Fruit fly (Drosophila melanogaster) whole organism, embryonic: ENCODE data around the gene CG33702.

Experiments used
- Atf6 ChIP-seq: fragments of 200-800 bp; sonication (Bioruptor generic); IDR thresholded peaks from 2 replicates; pipeline ENCODE4 v1.3.6; 2022; ENCODE audit warnings: missing biosample characterization, missing genetic modification characterization
- CG11247 ChIP-seq: fragments of 200-800 bp; sonication (Bioruptor generic); IDR thresholded peaks from 2 replicates; pipeline ENCODE4 v1.3.6; 2022; ENCODE audit warnings: missing biosample characterization, missing genetic modification characterization
- CG11398 ChIP-seq: fragments of 200-800 bp; sonication (Bioruptor generic); optimal IDR thresholded peaks from 2 replicates; lab custom pipeline; 2016; ENCODE audit warnings: missing biosample characterization, missing genetic modification characterization
- CG12391 ChIP-seq: fragments of 200-800 bp; sonication (Bioruptor generic); optimal IDR thresholded peaks from 3 replicates; lab custom pipeline; 2018; ENCODE audit warnings: missing biosample characterization, mild to moderate bottlenecking, missing genetic modification characterization, moderate library complexity
- CG15479 ChIP-seq: fragments of 200-800 bp; sonication (Bioruptor generic); optimal IDR thresholded peaks from 3 replicates; lab custom pipeline; 2019; ENCODE audit warnings: missing biosample characterization, mild to moderate bottlenecking, missing genetic modification characterization, moderate library complexity
- CG1602 ChIP-seq: fragments of 200-800 bp; sonication (Bioruptor generic); optimal IDR thresholded peaks from 3 replicates; lab custom pipeline; 2016; ENCODE audit warnings: missing biosample characterization, missing genetic modification characterization
- CG16779 ChIP-seq: fragments of 200-800 bp; sonication (Bioruptor generic); IDR thresholded peaks from 2 replicates; pipeline ENCODE4 v1.3.6; 2022; ENCODE audit warnings: missing biosample characterization, missing genetic modification characterization
- CG1792 ChIP-seq: fragments of 200-800 bp; sonication (Bioruptor generic); optimal IDR thresholded peaks from 2 replicates; lab custom pipeline; 2016; ENCODE audit warnings: missing biosample characterization, missing genetic modification characterization
- CG1832 ChIP-seq: fragments of 200-800 bp; sonication (Bioruptor generic); optimal IDR thresholded peaks from 2 replicates; lab custom pipeline; 2017; ENCODE audit warnings: missing biosample characterization, mild to moderate bottlenecking, missing genetic modification characterization, inconsistent platforms
- CG31224 ChIP-seq: fragments of 200-800 bp; sonication (Bioruptor generic); IDR thresholded peaks from 2 replicates; pipeline ENCODE4 v1.3.6; 2022; ENCODE audit warnings: missing biosample characterization, missing genetic modification characterization
- CG32532 ChIP-seq: fragments of 200-800 bp; sonication (Bioruptor generic); IDR thresholded peaks from 2 replicates; pipeline ENCODE4 v1.3.6; 2022; ENCODE audit warnings: missing biosample characterization, missing genetic modification characterization
- CG4424 ChIP-seq: fragments of 200-800 bp; sonication (Bioruptor generic); optimal IDR thresholded peaks from 3 replicates; lab custom pipeline; 2016; ENCODE audit warnings: missing biosample characterization, missing genetic modification characterization
- CG5245 ChIP-seq: fragments of 200-800 bp; sonication (Bioruptor generic); optimal IDR thresholded peaks from 3 replicates; lab custom pipeline; 2016; ENCODE audit warnings: missing biosample characterization, missing genetic modification characterization
- CG9437 ChIP-seq: fragments of 200-800 bp; sonication (Bioruptor generic); optimal IDR thresholded peaks from 2 replicates; lab custom pipeline; 2018; ENCODE audit warnings: missing biosample characterization, mild to moderate bottlenecking, missing genetic modification characterization
- CrebB ChIP-seq: fragments of 200-800 bp; sonication (Bioruptor generic); optimal IDR thresholded peaks from 3 replicates; lab custom pipeline; 2018; ENCODE audit warnings: missing biosample characterization, mild to moderate bottlenecking, missing genetic modification characterization
- Doc2 ChIP-seq: fragments of 200-800 bp; sonication (Bioruptor generic); IDR thresholded peaks from 2 replicates; pipeline ENCODE4 v1.3.6; 2022; ENCODE audit warnings: missing biosample characterization, missing genetic modification characterization
- Fer1 ChIP-seq: fragments of 200-800 bp; sonication (Bioruptor generic); optimal IDR thresholded peaks from 2 replicates; lab custom pipeline; 2017; ENCODE audit warnings: missing biosample characterization, mild to moderate bottlenecking, missing genetic modification characterization
- GATAe ChIP-seq: fragments of 200-800 bp; sonication (Bioruptor generic); conservative IDR thresholded peaks from 2 replicates; pipeline ENCODE4 v1.3.6; 2022; ENCODE audit warnings: missing biosample characterization, missing genetic modification characterization
- Hey ChIP-seq: fragments of 200-800 bp; sonication (Bioruptor generic); optimal IDR thresholded peaks from 3 replicates; lab custom pipeline; 2018; ENCODE audit warnings: missing biosample characterization, mild to moderate bottlenecking, missing genetic modification characterization
- HmgD ChIP-seq: fragments of 200-800 bp; sonication (Bioruptor generic); optimal IDR thresholded peaks from 3 replicates; lab custom pipeline; 2016; ENCODE audit warnings: missing biosample characterization, missing genetic modification characterization
- Opbp ChIP-seq: fragments of 200-800 bp; sonication (Bioruptor generic); IDR thresholded peaks from 3 replicates; pipeline ENCODE4 v1.3.6; 2022; ENCODE audit warnings: missing biosample characterization, missing genetic modification characterization; ENCODE audit not compliant: partially characterized antibody
- Rx ChIP-seq: fragments of 200-800 bp; sonication (Bioruptor generic); IDR thresholded peaks from 2 replicates; pipeline ENCODE4 v1.3.6; 2022; ENCODE audit warnings: missing biosample characterization, missing genetic modification characterization
- Scr ChIP-seq: fragments of 200-800 bp; sonication (Bioruptor generic); IDR thresholded peaks from 2 replicates; pipeline ENCODE4 v1.3.6; 2022; ENCODE audit warnings: missing biosample characterization, missing genetic modification characterization; ENCODE audit not compliant: partially characterized antibody
- Sin3A ChIP-seq: fragments of >200 bp; optimal IDR thresholded peaks from 2 replicates; lab custom pipeline; 2018
- Sox102F ChIP-seq: fragments of 200-800 bp; sonication (Bioruptor generic); optimal IDR thresholded peaks from 2 replicates; lab custom pipeline; 2018; ENCODE audit warnings: missing biosample characterization, mild to moderate bottlenecking, missing genetic modification characterization, moderate library complexity
- Sry-δ ChIP-seq: fragments of 200-800 bp; sonication (Bioruptor generic); optimal IDR thresholded peaks from 2 replicates; lab custom pipeline; 2016; ENCODE audit warnings: missing biosample characterization, missing genetic modification characterization
- Stat92E ChIP-seq, 3 experiments: fragments of >200 bp in 2 of 3; fragments of 200-800 bp in 1 of 3; sonication (Bioruptor generic) in 1 of 3; optimal IDR thresholded peaks; 2 replicates each; lab custom pipeline; 2017 to 2019; ENCODE audit warnings: missing biosample characterization in 3 of 3, missing genetic modification characterization in 3 of 3, mild to moderate bottlenecking in 1 of 3, moderate library complexity in 1 of 3
- al ChIP-seq: fragments of 200-800 bp; sonication (Bioruptor generic); IDR thresholded peaks from 2 replicates; pipeline ENCODE4 v1.3.6; 2022; ENCODE audit warnings: missing biosample characterization, missing genetic modification characterization
- aop ChIP-seq: fragments of 200-800 bp; sonication (Bioruptor generic); IDR thresholded peaks from 2 replicates; pipeline ENCODE4 v1.3.6; 2022; ENCODE audit warnings: missing biosample characterization, missing genetic modification characterization
- ap ChIP-seq: fragments of 200-800 bp; sonication (Bioruptor generic); IDR thresholded peaks from 2 replicates; pipeline ENCODE4 v1.3.6; 2022; ENCODE audit warnings: missing biosample characterization, missing genetic modification characterization
- bsh ChIP-seq, 2 experiments: fragments of 200-800 bp; sonication (Bioruptor generic); optimal IDR thresholded peaks; 2 replicates each; lab custom pipeline; 2017 to 2018; ENCODE audit warnings: mild to moderate bottlenecking in 2 of 2, missing biosample characterization in 2 of 2, missing genetic modification characterization in 2 of 2, moderate library complexity in 1 of 2
- btn ChIP-seq: fragments of 200-800 bp; sonication (Bioruptor generic); optimal IDR thresholded peaks from 2 replicates; lab custom pipeline; 2016; ENCODE audit warnings: missing biosample characterization, missing genetic modification characterization
- cato ChIP-seq: fragments of 200-800 bp; sonication (Bioruptor generic); optimal IDR thresholded peaks from 2 replicates; lab custom pipeline; 2016; ENCODE audit warnings: missing biosample characterization, missing genetic modification characterization, borderline replicate concordance
- croc ChIP-seq: fragments of 200-800 bp; sonication (Bioruptor generic); conservative IDR thresholded peaks from 3 replicates; pipeline ENCODE4 v1.3.6; 2022; ENCODE audit warnings: missing biosample characterization, missing genetic modification characterization
- dan ChIP-seq: fragments of 200-800 bp; sonication (Bioruptor generic); IDR thresholded peaks from 2 replicates; pipeline ENCODE4 v1.3.6; 2022; ENCODE audit warnings: missing biosample characterization, missing genetic modification characterization
- dati ChIP-seq: fragments of 200-800 bp; sonication (Bioruptor generic); IDR thresholded peaks from 2 replicates; pipeline ENCODE4 v1.3.6; 2022; ENCODE audit warnings: missing biosample characterization, missing genetic modification characterization
- en ChIP-seq: fragments of 200-800 bp; sonication (Bioruptor generic); optimal IDR thresholded peaks from 2 replicates; lab custom pipeline; 2016; ENCODE audit warnings: missing biosample characterization, missing genetic modification characterization
- fd64A ChIP-seq: fragments of 200-800 bp; sonication (Bioruptor generic); optimal IDR thresholded peaks from 3 replicates; lab custom pipeline; 2018; ENCODE audit warnings: missing biosample characterization, mild to moderate bottlenecking, missing genetic modification characterization
- h ChIP-seq: fragments of >200 bp; optimal IDR thresholded peaks from 2 replicates; lab custom pipeline; 2017
- insv ChIP-seq, 2 experiments: fragments of 200-800 bp; sonication (Bioruptor generic); optimal IDR thresholded peaks; 3 replicates each; lab custom pipeline; 2016 to 2018; ENCODE audit warnings: missing biosample characterization in 2 of 2, missing genetic modification characterization in 2 of 2
- kni ChIP-seq: fragments of 200-800 bp; sonication (Bioruptor generic); optimal IDR thresholded peaks from 3 replicates; lab custom pipeline; 2017; ENCODE audit warnings: mild to moderate bottlenecking, missing biosample characterization, missing genetic modification reagents, missing genetic modification characterization
- lola ChIP-seq, 3 experiments: fragments of >200 bp in 2 of 3; fragments of 200-800 bp in 1 of 3; sonication (Bioruptor generic) in 1 of 3; optimal IDR thresholded peaks; 2 replicates each; lab custom pipeline; 2017 to 2019; ENCODE audit warnings: missing biosample characterization in 3 of 3, missing genetic modification characterization in 3 of 3, mild to moderate bottlenecking in 1 of 3, moderate library complexity in 1 of 3
- mld ChIP-seq: fragments of 200-800 bp; sonication (Bioruptor generic); IDR thresholded peaks from 3 replicates; pipeline ENCODE4 v1.3.6; 2022; ENCODE audit warnings: missing biosample characterization, missing genetic modification characterization; ENCODE audit not compliant: partially characterized antibody
- onecut ChIP-seq: fragments of 200-800 bp; sonication (Bioruptor generic); IDR thresholded peaks from 2 replicates; pipeline ENCODE4 v1.3.6; 2022; ENCODE audit warnings: missing biosample characterization, missing genetic modification characterization
- otp ChIP-seq: fragments of 200-800 bp; sonication (Bioruptor generic); IDR thresholded peaks from 3 replicates; pipeline ENCODE4, ENCODE4 v1.3.6; 2022; ENCODE audit warnings: missing biosample characterization, missing genetic modification characterization
- psq ChIP-seq: fragments of 200-800 bp; sonication (Bioruptor generic); optimal IDR thresholded peaks from 2 replicates; lab custom pipeline; 2017; ENCODE audit warnings: missing biosample characterization, missing genetic modification characterization
- ssp ChIP-seq: fragments of 200-800 bp; sonication (Bioruptor generic); IDR thresholded peaks from 2 replicates; pipeline ENCODE4 v1.3.6; 2022; ENCODE audit warnings: missing biosample characterization, missing genetic modification characterization
- tin ChIP-seq: fragments of 200-800 bp; sonication (Bioruptor generic); optimal IDR thresholded peaks from 3 replicates; lab custom pipeline; 2016; ENCODE audit warnings: missing biosample characterization, missing genetic modification characterization
- ttk ChIP-seq: fragments of 200-800 bp; sonication (Bioruptor generic); IDR thresholded peaks from 2 replicates; pipeline ENCODE4 v2.1.2; 2022; ENCODE audit warnings: missing biosample characterization, missing genetic modification characterization
- z ChIP-seq: fragments of 200-800 bp; sonication (Bioruptor generic); IDR thresholded peaks from 3 replicates; pipeline ENCODE4 v1.3.6; 2022; ENCODE audit warnings: missing biosample characterization, missing genetic modification characterization
- zen2 ChIP-seq: fragments of 200-800 bp; sonication (Bioruptor generic); IDR thresholded peaks from 3 replicates; pipeline ENCODE4 v1.3.6; 2022; ENCODE audit warnings: missing biosample characterization, missing genetic modification characterization; ENCODE audit not compliant: partially characterized antibody
- zf30C ChIP-seq: fragments of 200-800 bp; sonication (Bioruptor generic); optimal IDR thresholded peaks from 3 replicates; lab custom pipeline; 2018; ENCODE audit warnings: missing biosample characterization, mild to moderate bottlenecking, missing genetic modification characterization

CG33702 gene

DNA sequence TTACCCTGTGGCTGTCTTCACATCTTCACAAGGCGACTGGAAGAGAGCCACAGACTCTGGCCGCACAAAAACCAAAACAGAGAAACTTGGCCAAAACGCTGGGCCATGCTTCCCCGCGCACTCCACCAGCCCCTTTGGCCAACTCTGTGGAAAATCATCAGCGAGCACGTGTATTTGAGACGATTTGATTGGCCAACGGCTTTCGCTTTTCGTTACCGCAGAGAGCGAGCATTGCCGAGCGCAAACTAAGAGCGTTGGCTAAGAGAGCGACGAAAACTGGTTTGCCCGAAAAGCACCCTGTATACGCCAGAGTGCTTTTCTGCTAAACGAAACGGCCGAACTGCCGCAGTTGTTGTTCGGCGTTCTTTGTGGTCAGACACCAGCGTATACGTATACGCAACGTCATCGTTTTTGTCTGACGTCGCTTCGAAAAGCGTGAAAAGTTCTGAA, 33.7 kb upstream of the CG33702 start, which contains the start of gene CG42673 (continued):
- no peak for TF ChIP-seq croc (GFP tag; lab: Robert Waterston, UW)
- no peak for TF ChIP-seq mld (GFP tag; lab: Robert Waterston, UW)
- TF ChIP-seq zf30C (GFP tag; lab: Kevin White, UChicago), result no peak
- TF ChIP-seq CG16779 (GFP tag; lab: Robert Waterston, UW), result no peak
- peak; percentile 32 for TF ChIP-seq kni (GFP tag; lab: Kevin White, UChicago)
- TF ChIP-seq en (GFP tag; lab: Kevin White, UChicago), result no peak
- peak in 1 of 3 experiments; percentile 33 for TF ChIP-seq Stat92E (GFP tag; optimal IDR thresholded peaks at IDR 0.05; lab: Kevin White, UChicago)
- no peak for TF ChIP-seq al (GFP tag; lab: Robert Waterston, UW)
- TF ChIP-seq CG1832, result no peak
- TF ChIP-seq CG5245 (GFP tag; lab: Kevin White, UChicago), result no peak
- TF ChIP-seq aop, result no peak
- no peak for TF ChIP-seq z
- no peak for TF ChIP-seq Atf6 (GFP tag; lab: Robert Waterston, UW)
- no peak for TF ChIP-seq GATAe (GFP tag; lab: Robert Waterston, UW)
- TF ChIP-seq tin (GFP tag; lab: Kevin White, UChicago), result no peak
- TF ChIP-seq ssp (GFP tag; lab: Robert Waterston, UW), result no peak
- no peak for TF ChIP-seq dati (GFP tag; lab: Robert Waterston, UW)
- no peak for TF ChIP-seq CG11247 (GFP tag; lab: Robert Waterston, UW)
- no peak for TF ChIP-seq CG11398 (GFP tag; lab: Kevin White, UChicago)
- no peak for TF ChIP-seq dan (GFP tag; lab: Robert Waterston, UW)
- TF ChIP-seq CG32532 (GFP tag; lab: Robert Waterston, UW), result no peak
- TF ChIP-seq HmgD (GFP tag; lab: Kevin White, UChicago), result no peak
- no peak for TF ChIP-seq CG9437 (GFP tag; lab: Kevin White, UChicago)
- peak; percentile 1 for TF ChIP-seq CG4424 (GFP tag; lab: Kevin White, UChicago)
- TF ChIP-seq CG1792 (GFP tag; lab: Kevin White, UChicago), result no peak
- TF ChIP-seq otp (GFP tag; lab: Robert Waterston, UW), result no peak
- TF ChIP-seq Sox102F (GFP tag; lab: Kevin White, UChicago), result no peak
- TF ChIP-seq Rx (GFP tag; lab: Robert Waterston, UW), result no peak
- TF ChIP-seq CG31224, result no peak
- TF ChIP-seq ttk (GFP tag; lab: Robert Waterston, UW), result no peak
- peak; percentile 63 for TF ChIP-seq Fer1
- no peak for TF ChIP-seq CrebB (tag; lab: Kevin White, UChicago)
- TF ChIP-seq h (lab: Kevin White, UChicago), result no peak
- no peak for TF ChIP-seq Sry-δ (GFP tag; lab: Kevin White, UChicago)
- no peak for TF ChIP-seq CG15479 (GFP tag; lab: Kevin White, UChicago)
- no peak for TF ChIP-seq psq (GFP tag; lab: Kevin White, UChicago)
- TF ChIP-seq Hey, result no peak
- TF ChIP-seq ap, result no peak
- TF ChIP-seq Sin3A (lab: Kevin White, UChicago), result no peak
- TF ChIP-seq cato (GFP tag; lab: Kevin White, UChicago), result no peak
- no peak for TF ChIP-seq btn (GFP tag; lab: Kevin White, UChicago)
- no peak for TF ChIP-seq CG12391 (tag; lab: Kevin White, UChicago)
- TF ChIP-seq insv (GFP tag; optimal IDR thresholded peaks at IDR 0.05; lab: Kevin White, UChicago), result no peak
- TF ChIP-seq CG1602 (GFP tag; lab: Kevin White, UChicago), result no peak
- TF ChIP-seq fd64A (GFP tag; lab: Kevin White, UChicago), result no peak
- peak; percentile 21 to 33 for TF ChIP-seq bsh (GFP tag; optimal IDR thresholded peaks at IDR 0.05; lab: Kevin White, UChicago)
- TF ChIP-seq lola (GFP tag; optimal IDR thresholded peaks at IDR 0.05; lab: Kevin White, UChicago), result no peak
- TF ChIP-seq zen2 (GFP tag; lab: Robert Waterston, UW), result peak; percentile 69
- TF ChIP-seq onecut (GFP tag; lab: Robert Waterston, UW), result no peak; the same call in 1 of the 2 replicates
- no peak for TF ChIP-seq Doc2 (GFP tag; lab: Robert Waterston, UW)
- TF ChIP-seq Opbp, result no peak
- 0 out of 2 replicates have a peak, but pooled peaks have one; percentile 18 for TF ChIP-seq Scr (GFP tag; lab: Robert Waterston, UW)
